Fruit fly (Drosophila melanogaster): ENCODE measurements around the gene CG32536.

Gene CG32536

dm6 chrX:19307810-19308456, 31.2 kb upstream of the CG32536 start, which contains the start of gene CG8051 (continued):
- 0 out of 2 replicates have a peak, but pooled peaks have one; percentile 27 for TF ChIP-seq chm (GFP tag; IDR thresholded peaks at IDR 0.05)
- TF ChIP-seq CG18619 (GFP tag; optimal IDR thresholded peaks at IDR 0.05) = peak; percentile 20
- no peak for TF ChIP-seq D19B (GFP tag; optimal IDR thresholded peaks at IDR 0.05)
- TF ChIP-seq HLH4C (GFP tag; IDR thresholded peaks at IDR 0.05; ENCODE audit: partially characterized antibody) = no peak
- peak; percentile 39 for TF ChIP-seq CG11398 (GFP tag; optimal IDR thresholded peaks at IDR 0.05)
- TF ChIP-seq bab2 (GFP tag; optimal IDR thresholded peaks at IDR 0.05) = peak; percentile 41
- no peak for TF ChIP-seq Dip3 (GFP tag; optimal IDR thresholded peaks at IDR 0.05)
- peak; percentile 20; the same call in 1 of the 2 replicates for TF ChIP-seq Drgx (GFP tag; IDR thresholded peaks at IDR 0.05)
- no peak for TF ChIP-seq bbx (GFP tag; IDR thresholded peaks at IDR 0.05; ENCODE audit: partially characterized antibody)
- no peak for TF ChIP-seq NK7.1 (GFP tag; optimal IDR thresholded peaks at IDR 0.05)
- TF ChIP-seq Pdp1 (GFP tag; optimal IDR thresholded peaks at IDR 0.05) = peak in 1 of 2 experiments; percentile 84
- TF ChIP-seq BEAF-32 (GFP tag; optimal IDR thresholded peaks at IDR 0.05) = no peak
- TF ChIP-seq CG4730 (GFP tag; IDR thresholded peaks at IDR 0.05) = no peak
- TF ChIP-seq Stat92E (GFP tag; optimal IDR thresholded peaks at IDR 0.05) = no peak
- no peak for TF ChIP-seq sc (optimal IDR thresholded peaks at IDR 0.05)
- TF ChIP-seq sc (GFP tag; optimal IDR thresholded peaks at IDR 0.05) = no peak
- no peak for TF ChIP-seq Doc3 (GFP tag; IDR thresholded peaks at IDR 0.05; ENCODE audit: partially characterized antibody)
- TF ChIP-seq Xrp1 (GFP tag; IDR thresholded peaks at IDR 0.05) = peak; percentile 5; the same call in 1 of the 2 replicates
- TF ChIP-seq NfI (GFP tag; optimal IDR thresholded peaks at IDR 0.05) = no peak
- TF ChIP-seq CG15514 (GFP tag; optimal IDR thresholded peaks at IDR 0.05) = peak; percentile 90
- TF ChIP-seq slou (GFP tag; optimal IDR thresholded peaks at IDR 0.05) = no peak
- peak; percentile 45; the same call in 1 of the 2 replicates for TF ChIP-seq CG14441 (GFP tag; IDR thresholded peaks at IDR 0.05)
- TF ChIP-seq CG7963 (GFP tag; IDR thresholded peaks at IDR 0.05; ENCODE audit: partially characterized antibody) = no peak
- TF ChIP-seq crol (GFP tag; IDR thresholded peaks at IDR 0.05) = no peak
- no peak for TF ChIP-seq CG7786 (GFP tag; optimal IDR thresholded peaks at IDR 0.05)
- TF ChIP-seq CG10431 (GFP tag; optimal IDR thresholded peaks at IDR 0.05) = no peak
- no peak for TF ChIP-seq Lim3 (GFP tag; IDR thresholded peaks at IDR 0.05)
- no peak for TF ChIP-seq zen2 (GFP tag; IDR thresholded peaks at IDR 0.05; ENCODE audit: partially characterized antibody)
- TF ChIP-seq dmrt99B (tag; optimal IDR thresholded peaks at IDR 0.05) = peak; percentile 0
- TF ChIP-seq CG30020 (tag; optimal IDR thresholded peaks at IDR 0.05) = no peak
- 0 out of 3 replicates have a peak, but pooled peaks have one; percentile 23 for TF ChIP-seq CG6791 (GFP tag; IDR thresholded peaks at IDR 0.05; ENCODE audit: partially characterized antibody)
- no peak for TF ChIP-seq CG16779 (GFP tag; IDR thresholded peaks at IDR 0.05)
- TF ChIP-seq gsb (GFP tag; IDR thresholded peaks at IDR 0.05) = no peak
- no peak for TF ChIP-seq lbe (GFP tag; optimal IDR thresholded peaks at IDR 0.05)
- no peak for TF ChIP-seq schlank (tag; optimal IDR thresholded peaks at IDR 0.05)
- TF ChIP-seq danr (GFP tag; IDR thresholded peaks at IDR 0.05) = no peak
- TF ChIP-seq her (GFP tag; optimal IDR thresholded peaks at IDR 0.05) = no peak
- TF ChIP-seq NC2β (GFP tag; optimal IDR thresholded peaks at IDR 0.05) = peak; percentile 33
- no peak for TF ChIP-seq GATAe (GFP tag; conservative IDR thresholded peaks at IDR 0.05)
- no peak for TF ChIP-seq CG2120 (GFP tag; optimal IDR thresholded peaks at IDR 0.05)
- TF ChIP-seq CG11504 (tag; optimal IDR thresholded peaks at IDR 0.05) = peak; percentile 9
- no peak for TF ChIP-seq CG14014 (GFP tag; IDR thresholded peaks at IDR 0.05)
- TF ChIP-seq CG1792 (GFP tag; optimal IDR thresholded peaks at IDR 0.05) = peak; percentile 14
- no peak for TF ChIP-seq Chrac-16 (GFP tag; optimal IDR thresholded peaks at IDR 0.05)
- TF ChIP-seq slp2 (GFP tag; optimal IDR thresholded peaks at IDR 0.05) = peak; percentile 5
- peak; percentile 18 for TF ChIP-seq odd (GFP tag; optimal IDR thresholded peaks at IDR 0.05)
- 0 out of 2 replicates have a peak, but pooled peaks have one; percentile 14 for TF ChIP-seq CG7372 (GFP tag; IDR thresholded peaks at IDR 0.05)
- peak; percentile 68 for TF ChIP-seq lab (GFP tag; optimal IDR thresholded peaks at IDR 0.05)
- no peak for TF ChIP-seq CG6683 (GFP tag; optimal IDR thresholded peaks at IDR 0.05)

Measured in whole organism, embryonic.